Worm (Caenorhabditis elegans) whole organism, midembryonic: ENCODE data around the gene R05F9.9.

ENCODE experiments used
- T22C8.4 ChIP-seq: fragments of 200-800 bp; sonication (Bioruptor generic); IDR thresholded peaks from 2 replicates; pipeline ENCODE4 v1.3.6; 2022; ENCODE audit warnings: missing genetic modification characterization, missing compliant biosample characterization
- cog-1 ChIP-seq: sonication (generic microtip); optimal IDR thresholded peaks from 2 replicates; lab custom pipeline; 2016; ENCODE audit warnings: missing genetic modification characterization, missing compliant biosample characterization
- flt-1 ChIP-seq: fragments of 200-800 bp; sonication (Bioruptor generic); IDR thresholded peaks from 2 replicates; pipeline ENCODE4 v1.3.6; 2022; ENCODE audit warnings: missing genetic modification characterization, missing compliant biosample characterization
- med-1 ChIP-seq: sonication (generic microtip); optimal IDR thresholded peaks from 2 replicates; lab custom pipeline; 2017; ENCODE audit warnings: missing genetic modification characterization, mild to moderate bottlenecking, missing compliant biosample characterization, antibody characterized with exemption, missing genetic modification reagents; ENCODE audit not compliant: insufficient read depth
- ref-1 ChIP-seq: fragments of 200-800 bp; sonication (Bioruptor generic); conservative IDR thresholded peaks from 2 replicates; pipeline ENCODE4 v1.3.6; 2022; ENCODE audit warnings: missing genetic modification reagents, missing genetic modification characterization, missing compliant biosample characterization
- tab-1 ChIP-seq: fragments of 200-800 bp; sonication (Bioruptor generic); IDR thresholded peaks from 2 replicates; pipeline ENCODE4 v1.3.6; 2022; ENCODE audit warnings: missing genetic modification characterization, missing compliant biosample characterization
- ztf-23 ChIP-seq: fragments of 200-800 bp; sonication (Bioruptor generic); IDR thresholded peaks from 2 replicates; pipeline ENCODE4 v1.3.6; 2022; ENCODE audit warnings: missing genetic modification reagents, missing genetic modification characterization, missing compliant biosample characterization
- ztf-29 ChIP-seq: fragments of 200-800 bp; sonication (Bioruptor generic); IDR thresholded peaks from 2 replicates; pipeline ENCODE4 v1.3.6; 2022; ENCODE audit warnings: missing genetic modification reagents, missing genetic modification characterization, missing compliant biosample characterization

DNA sequence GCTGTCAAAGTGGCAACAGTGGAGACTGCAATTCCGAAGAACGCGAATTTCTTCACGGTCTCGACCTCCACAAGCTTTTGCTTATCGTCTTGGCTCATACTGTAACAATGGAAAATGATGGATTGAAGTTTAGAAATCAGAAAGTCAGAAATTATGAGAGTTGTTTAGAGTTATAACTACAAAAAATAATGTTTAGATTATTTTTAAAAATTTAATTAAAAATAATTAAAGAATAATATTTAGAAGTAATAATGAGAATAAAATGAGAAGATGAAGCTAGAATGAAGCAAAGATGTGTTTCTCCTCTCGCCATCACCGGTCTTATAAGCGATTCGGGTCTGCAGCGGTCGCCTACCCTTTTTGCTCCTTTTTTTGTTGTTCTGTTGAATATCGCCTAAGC, 28.9 kb downstream of the R05F9.9 start, which contains the start of gene col-73:
- TF ChIP-seq med-1 (GFP tag; lab: Kevin White, UChicago) (no peak), flt-1 (GFP tag; lab: Robert Waterston, UW) (no peak), ztf-23 (GFP tag; lab: Robert Waterston, UW) (no peak), cog-1 (no peak), ztf-29 (no peak), T22C8.4 (GFP tag; lab: Robert Waterston, UW) (no peak), tab-1 (no peak), ref-1 (GFP tag; lab: Robert Waterston, UW) (no peak)
